Worm (Caenorhabditis elegans): ENCODE data around the gene ugt-45.
"Not testable (repeated sequence)": the region's sequence is repeated elsewhere in the genome, so short reads cannot be mapped to it uniquely, and the experiment has no call there.

DNA sequence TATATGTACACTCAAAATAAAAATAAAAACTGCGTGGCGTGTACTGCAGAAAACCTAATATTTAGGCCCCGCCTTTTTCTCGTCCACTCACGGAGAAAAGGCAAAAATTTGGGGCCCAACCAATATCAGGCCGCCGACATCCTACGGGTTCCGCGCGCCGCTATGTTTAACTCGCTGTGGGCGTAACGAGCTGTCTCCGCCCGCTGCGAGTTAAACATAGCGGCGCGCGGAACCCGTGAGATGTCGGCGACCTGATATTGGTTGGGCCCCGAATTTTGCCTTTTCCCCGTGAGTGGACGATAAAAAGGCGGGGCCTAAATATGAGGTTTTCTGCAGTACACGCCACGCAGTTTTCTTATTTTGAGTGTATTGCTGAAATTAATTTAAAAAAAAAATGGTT, 20.3 kb upstream of the ugt-45 start:
- TF ChIP-seq nhr-80 (tag; optimal IDR thresholded peaks at IDR 0.05); ceh-100 (GFP tag; IDR thresholded peaks at IDR 0.05); snpc-1.3 (tag; optimal IDR thresholded peaks at IDR 0.05; ENCODE audit: insufficient read depth); K11D2.4 (GFP tag; IDR thresholded peaks at IDR 0.05); F23B12.7 (tag; optimal IDR thresholded peaks at IDR 0.05; ENCODE audit: insufficient read depth); ama-1 (optimal IDR thresholded peaks at IDR 0.05); ama-1 (GFP tag; optimal IDR thresholded peaks at IDR 0.05); gei-17 (GFP tag; optimal IDR thresholded peaks at IDR 0.05); F37B4.10 (GFP tag; IDR thresholded peaks at IDR 0.05); zim-3 (tag; optimal IDR thresholded peaks at IDR 0.05); C06A6.2 (GFP tag; conservative IDR thresholded peaks at IDR 0.05); snpc-4 (GFP tag; optimal IDR thresholded peaks at IDR 0.05): not testable (repeated sequence)
- peak in 2 of 4 experiments; percentile 71 to 86 for TF ChIP-seq snpc-4 (tag; optimal IDR thresholded peaks at IDR 0.05)
